Fruit fly (Drosophila melanogaster): Measurements from ENCODE around the gene CG12171.

DNA sequence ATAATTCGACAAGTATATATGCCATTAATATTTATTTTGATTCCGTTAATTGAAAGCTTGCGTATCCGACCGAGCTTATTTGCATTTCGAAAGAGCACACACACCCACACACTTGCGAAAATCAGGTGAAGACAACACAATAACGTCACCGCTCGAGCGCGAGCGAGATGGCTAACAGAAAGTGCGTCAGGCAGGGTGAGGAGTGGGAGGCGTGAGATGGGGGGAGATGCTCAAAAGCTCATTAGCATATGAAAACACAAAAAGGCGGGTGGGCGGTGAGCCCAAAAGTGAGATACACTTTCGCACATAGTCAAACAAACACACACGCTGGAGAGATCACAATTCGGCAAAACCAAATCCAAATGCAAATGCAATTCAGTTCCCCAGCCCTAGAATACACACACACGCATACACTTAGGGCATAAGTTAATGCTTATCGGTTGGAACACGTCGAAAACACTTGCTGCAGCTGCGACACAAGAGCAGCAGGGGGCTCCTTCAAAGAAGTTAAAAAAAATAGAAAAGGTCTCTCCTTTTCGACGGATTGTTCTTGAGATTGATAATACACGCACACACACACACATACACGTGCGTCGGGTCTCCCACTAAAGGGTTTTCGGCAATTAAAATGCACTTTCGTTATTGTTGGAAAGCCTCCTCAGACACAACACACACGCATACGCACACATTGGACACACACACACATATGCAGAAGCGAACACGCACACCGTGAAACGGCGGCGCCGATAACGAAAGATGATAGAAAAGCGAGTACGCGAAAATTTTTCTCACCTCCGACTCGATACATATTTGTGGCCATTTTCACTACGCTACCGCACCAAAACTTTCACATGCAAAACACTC is 14.5 kb downstream of the CG12171 start:
- no peak for TF ChIP-seq Eip75B (GFP tag; optimal IDR thresholded peaks at IDR 0.05)
- no peak for TF ChIP-seq CG3919 (GFP tag; optimal IDR thresholded peaks at IDR 0.05)
- TF ChIP-seq Sox14 (GFP tag; optimal IDR thresholded peaks at IDR 0.05): peak; percentile 18
- TF ChIP-seq net (GFP tag; optimal IDR thresholded peaks at IDR 0.05): no peak
- TF ChIP-seq fd59A (GFP tag; optimal IDR thresholded peaks at IDR 0.05): no peak
- no peak for TF ChIP-seq Hr39 (GFP tag; optimal IDR thresholded peaks at IDR 0.05)
- TF ChIP-seq cyc (GFP tag; optimal IDR thresholded peaks at IDR 0.05): peak; percentile 7
- TF ChIP-seq CG6163 (GFP tag; IDR thresholded peaks at IDR 0.05): 0 out of 3 replicates have a peak, but pooled peaks have one; percentile 38
- no peak for TF ChIP-seq OdsH (GFP tag; optimal IDR thresholded peaks at IDR 0.05)
- TF ChIP-seq vri (GFP tag; optimal IDR thresholded peaks at IDR 0.05): peak; percentile 22
- no peak for TF ChIP-seq CG16779 (tag; optimal IDR thresholded peaks at IDR 0.05)
- no peak for TF ChIP-seq acj6 (GFP tag; optimal IDR thresholded peaks at IDR 0.05)
- no peak for TF ChIP-seq Blimp-1 (GFP tag; optimal IDR thresholded peaks at IDR 0.05)

Measured in whole organism, prepupa.